Worm (Caenorhabditis elegans) whole organism, L3 larva: Measurements from ENCODE around the gene T27E4.5.

Experiments
- R02D3.7 ChIP-seq: fragments of 150-350 bp; optimal IDR thresholded peaks from 2 replicates; lab custom pipeline; 2014; ENCODE audit warnings: missing biosample characterization, missing genetic modification characterization
- aly-2 ChIP-seq: fragments of 150-350 bp; optimal IDR thresholded peaks from 2 replicates; lab custom pipeline; 2014; ENCODE audit warnings: missing biosample characterization, missing genetic modification characterization
- ama-1 ChIP-seq: fragments of 150-350 bp; optimal IDR thresholded peaks from 2 replicates; lab custom pipeline; 2018
- ceh-28 ChIP-seq: fragments of 150-350 bp; optimal IDR thresholded peaks from 2 replicates; lab custom pipeline; 2014; ENCODE audit warnings: missing biosample characterization, missing genetic modification reagents, missing genetic modification characterization
- ceh-9 ChIP-seq: sonication (generic microtip); optimal IDR thresholded peaks from 2 replicates; lab custom pipeline; 2018; ENCODE audit warnings: missing biosample characterization, missing genetic modification characterization
- egl-27 ChIP-seq: sonication (generic microtip); optimal IDR thresholded peaks from 4 replicates; lab custom pipeline; 2017; ENCODE audit warnings: missing biosample characterization, missing genetic modification reagents, missing genetic modification characterization
- egl-5 ChIP-seq: fragments of 150-350 bp; optimal IDR thresholded peaks from 2 replicates; lab custom pipeline; 2017; ENCODE audit warnings: missing biosample characterization, missing genetic modification reagents, missing genetic modification characterization, inconsistent platforms
- elt-2 ChIP-seq: sonication (generic microtip); optimal IDR thresholded peaks from 2 replicates; lab custom pipeline; 2016; ENCODE audit warnings: missing genetic modification reagents, mild to moderate bottlenecking, missing genetic modification characterization, missing compliant biosample characterization
- elt-3 ChIP-seq, 3 experiments: fragments of 150-350 bp in 1 of 3; sonication (generic microtip) in 2 of 3; optimal IDR thresholded peaks; 2 replicates in 2 of 3; 4 replicates in 1 of 3; lab custom pipeline; 2014 to 2017; ENCODE audit warnings: missing biosample characterization in 3 of 3, missing genetic modification characterization in 3 of 3
- eor-1 ChIP-seq, 2 experiments: fragments of 150-350 bp; optimal IDR thresholded peaks; 2 replicates each; lab custom pipeline; 2014 to 2018; ENCODE audit warnings: missing biosample characterization in 2 of 2, missing genetic modification characterization in 2 of 2
- fkh-2 ChIP-seq: fragments of 150-350 bp; optimal IDR thresholded peaks from 2 replicates; lab custom pipeline; 2014; ENCODE audit warnings: missing biosample characterization, missing genetic modification reagents, missing genetic modification characterization
- fos-1 ChIP-seq: fragments of 150-350 bp; optimal IDR thresholded peaks from 2 replicates; lab custom pipeline; 2014; ENCODE audit warnings: missing biosample characterization, missing genetic modification characterization
- hmg-11 ChIP-seq: sonication (generic microtip); optimal IDR thresholded peaks from 2 replicates; lab custom pipeline; 2016; ENCODE audit warnings: missing genetic modification characterization, missing compliant biosample characterization
- mdl-1 ChIP-seq: fragments of 150-350 bp; optimal IDR thresholded peaks from 2 replicates; lab custom pipeline; 2014; ENCODE audit warnings: missing biosample characterization, missing genetic modification characterization
- mml-1 ChIP-seq: fragments of 150-350 bp; sonication (generic microtip); optimal IDR thresholded peaks from 3 replicates; lab custom pipeline; 2014; ENCODE audit warnings: missing biosample characterization, missing genetic modification characterization
- nfya-1 ChIP-seq: sonication (generic microtip); optimal IDR thresholded peaks from 2 replicates; lab custom pipeline; 2017; ENCODE audit warnings: missing genetic modification characterization, mild to moderate bottlenecking, missing compliant biosample characterization, antibody characterized with exemption, moderate library complexity; ENCODE audit not compliant: insufficient read depth
- nhr-11 ChIP-seq: fragments of 150-350 bp; optimal IDR thresholded peaks from 2 replicates; lab custom pipeline; 2014; ENCODE audit warnings: missing biosample characterization, missing genetic modification characterization
- nhr-23 ChIP-seq: fragments of 150-350 bp; optimal IDR thresholded peaks from 2 replicates; lab custom pipeline; 2014; ENCODE audit warnings: missing biosample characterization, missing genetic modification reagents, missing genetic modification characterization
- nhr-237 ChIP-seq: fragments of 150-350 bp; optimal IDR thresholded peaks from 2 replicates; lab custom pipeline; 2014; ENCODE audit warnings: missing biosample characterization, missing genetic modification characterization
- nhr-25 ChIP-seq: sonication (generic microtip); optimal IDR thresholded peaks from 2 replicates; lab custom pipeline; 2017; ENCODE audit warnings: missing biosample characterization, missing genetic modification characterization
- nhr-28 ChIP-seq: fragments of 150-350 bp; optimal IDR thresholded peaks from 2 replicates; lab custom pipeline; 2014; ENCODE audit warnings: missing biosample characterization, missing genetic modification characterization
- nhr-43 ChIP-seq: sonication (generic microtip); optimal IDR thresholded peaks from 2 replicates; lab custom pipeline; 2016; ENCODE audit warnings: mild to moderate bottlenecking, missing genetic modification characterization, missing compliant biosample characterization; ENCODE audit not compliant: poor library complexity, severe bottlenecking
- nhr-67 ChIP-seq: fragments of 150-350 bp; optimal IDR thresholded peaks from 2 replicates; lab custom pipeline; 2014; ENCODE audit warnings: missing biosample characterization, missing genetic modification characterization
- nhr-77 ChIP-seq: fragments of 150-350 bp; optimal IDR thresholded peaks from 2 replicates; lab custom pipeline; 2014; ENCODE audit warnings: missing biosample characterization, missing genetic modification characterization
- sea-2 ChIP-seq: fragments of 150-350 bp; sonication (generic microtip); optimal IDR thresholded peaks from 4 replicates; lab custom pipeline; 2014; ENCODE audit warnings: missing biosample characterization, missing genetic modification reagents, missing genetic modification characterization
- skn-1 ChIP-seq: fragments of 150-350 bp; optimal IDR thresholded peaks from 2 replicates; lab custom pipeline; 2014; ENCODE audit warnings: missing biosample characterization, missing genetic modification characterization
- snpc-4 ChIP-seq: fragments of 150-350 bp; optimal IDR thresholded peaks from 2 replicates; lab custom pipeline; 2014; ENCODE audit warnings: missing biosample characterization, missing genetic modification characterization
- tbx-2 ChIP-seq: sonication (generic microtip); optimal IDR thresholded peaks from 2 replicates; lab custom pipeline; 2016; ENCODE audit warnings: mild to moderate bottlenecking, missing genetic modification characterization, missing compliant biosample characterization
- unc-39 ChIP-seq: sonication (generic microtip); optimal IDR thresholded peaks from 4 replicates; lab custom pipeline; 2017; ENCODE audit warnings: missing biosample characterization, missing genetic modification characterization
- unc-62 ChIP-seq: fragments of 150-350 bp; sonication (generic microtip); optimal IDR thresholded peaks from 4 replicates; lab custom pipeline; 2014; ENCODE audit warnings: missing biosample characterization, missing genetic modification reagents, missing genetic modification characterization
- zag-1 ChIP-seq: fragments of 150-350 bp; optimal IDR thresholded peaks from 2 replicates; lab custom pipeline; 2014; ENCODE audit warnings: missing biosample characterization, missing genetic modification characterization
- ztf-11 ChIP-seq: fragments of 150-350 bp; optimal IDR thresholded peaks from 2 replicates; lab custom pipeline; 2014; ENCODE audit warnings: missing biosample characterization, missing genetic modification characterization
- ztf-4 ChIP-seq: fragments of 150-350 bp; optimal IDR thresholded peaks from 2 replicates; lab custom pipeline; 2014; ENCODE audit warnings: missing biosample characterization, missing genetic modification characterization

Gene T27E4.5

ce11 chrV:9054771-9055170, 14.8 kb downstream of the T27E4.5 start, which contains the start of gene swm-1:
Gene swm-1 (minus strand): TSS chrV:9054871.
- TF ChIP-seq ceh-28: no peak
- TF ChIP-seq mml-1 (tag; lab: Kevin White, UChicago): no peak
- no peak for TF ChIP-seq sea-2
- TF ChIP-seq R02D3.7: no peak
- no peak for TF ChIP-seq ceh-9
- TF ChIP-seq mdl-1: no peak
- no peak for TF ChIP-seq nhr-25
- TF ChIP-seq hmg-11: no peak
- TF ChIP-seq nhr-43: no peak
- TF ChIP-seq zag-1 (tag; lab: Kevin White, UChicago): no peak
- TF ChIP-seq elt-3 (tag; optimal IDR thresholded peaks at IDR 0.05; lab: Kevin White, UChicago): no peak
- no peak for TF ChIP-seq egl-5 (tag; lab: Kevin White, UChicago)

ce11 chrV:9053969-9054368, 15.6 kb downstream of the T27E4.5 start, which contains the start of gene C25E10.8:
Gene C25E10.8 (minus strand): TSS chrV:9054069.
- TF ChIP-seq nhr-43 (no peak), ama-1 (lab: Kevin White, UChicago) (no peak), unc-39 (tag; lab: Kevin White, UChicago) (no peak), eor-1 (tag; optimal IDR thresholded peaks at IDR 0.05; lab: Kevin White, UChicago) (no peak), nhr-237 (tag; lab: Kevin White, UChicago) (no peak), unc-62 (no peak), fkh-2 (tag; lab: Kevin White, UChicago) (no peak), ztf-11 (tag; lab: Kevin White, UChicago) (no peak), R02D3.7 (no peak), nhr-77 (tag; lab: Kevin White, UChicago) (no peak), mml-1 (tag; lab: Kevin White, UChicago) (no peak), nhr-67 (tag; lab: Kevin White, UChicago) (no peak), fos-1 (tag; lab: Kevin White, UChicago) (no peak), aly-2 (tag; lab: Kevin White, UChicago) (no peak), nhr-28 (tag; lab: Kevin White, UChicago) (no peak), egl-5 (tag; lab: Kevin White, UChicago) (no peak), nhr-23 (tag; lab: Kevin White, UChicago) (no peak)

ce11 chrV:9053235-9053634, 16.3 kb downstream of the T27E4.5 start:
- TF ChIP-seq snpc-4 (tag; lab: Kevin White, UChicago) (no peak), elt-3 (tag; optimal IDR thresholded peaks at IDR 0.05; lab: Kevin White, UChicago) (no peak), aly-2 (tag; lab: Kevin White, UChicago) (no peak), nhr-67 (tag; lab: Kevin White, UChicago) (no peak)

- TF ChIP-seq nhr-28 (tag; lab: Kevin White, UChicago) (no peak), ztf-4 (no peak), ceh-9 (no peak), skn-1 (no peak)
These were observed 18.5 kb downstream of the T27E4.5 start, which contains the start of gene C25E10.7 for ce11 chrV:9051100-9051499. Gene C25E10.7 (minus strand): TSS chrV:9051200.

- TF ChIP-seq tbx-2 (tag; lab: Kevin White, UChicago) (no peak), nhr-23 (tag; lab: Kevin White, UChicago) (no peak), ama-1 (lab: Kevin White, UChicago) (no peak), R02D3.7 (no peak), nfya-1 (no peak), nhr-77 (tag; lab: Kevin White, UChicago) (no peak), elt-2 (tag; lab: Kevin White, UChicago) (no peak), egl-27 (no peak), elt-3 (tag; optimal IDR thresholded peaks at IDR 0.05; lab: Kevin White, UChicago) (no peak), snpc-4 (tag; lab: Kevin White, UChicago) (no peak)
These were observed 20.3 kb downstream of the T27E4.5 start for ce11 chrV:9049271-9049670.

- TF ChIP-seq nhr-11 (tag; lab: Kevin White, UChicago) (peak; percentile 23), mdl-1 (no peak)
These were observed 22.0 kb downstream of the T27E4.5 start, which contains the start of gene C25E10.17 for ce11 chrV:9047555-9048049. Gene C25E10.17 (minus strand): TSS chrV:9047605.
